Worm (Caenorhabditis elegans) whole organism, L1 larva: ENCODE measurements around the gene Y66D12A.19.

Experiments used
- C04F5.9 ChIP-seq: sonication (generic microtip); optimal IDR thresholded peaks from 2 replicates; lab custom pipeline; 2016; ENCODE audit warnings: missing genetic modification characterization, missing compliant biosample characterization
- C34B4.2 ChIP-seq: sonication (generic microtip); optimal IDR thresholded peaks from 2 replicates; lab custom pipeline; 2017; ENCODE audit warnings: mild to moderate bottlenecking, missing genetic modification characterization, missing compliant biosample characterization
- F16B12.6 ChIP-seq: fragments of 150-350 bp; optimal IDR thresholded peaks from 2 replicates; lab custom pipeline; 2014; ENCODE audit warnings: missing biosample characterization, missing genetic modification characterization
- Y116A8C.19 ChIP-seq: sonication (generic microtip); optimal IDR thresholded peaks from 2 replicates; lab custom pipeline; 2016; ENCODE audit warnings: missing compliant biosample characterization, missing genetic modification characterization, borderline replicate concordance
- aha-1 ChIP-seq: fragments of 150-350 bp; optimal IDR thresholded peaks from 2 replicates; lab custom pipeline; 2014; ENCODE audit warnings: missing biosample characterization, missing genetic modification characterization
- alr-1 ChIP-seq: fragments of 200-800 bp; sonication (Bioruptor generic); optimal IDR thresholded peaks from 2 replicates; lab custom pipeline; 2018; ENCODE audit warnings: borderline replicate concordance, mild to moderate bottlenecking, missing genetic modification characterization, missing compliant biosample characterization
- ama-1 ChIP-seq: fragments of 150-350 bp; optimal IDR thresholded peaks from 2 replicates; lab custom pipeline; 2014
- blmp-1 ChIP-seq: fragments of 150-350 bp; optimal IDR thresholded peaks from 2 replicates; lab custom pipeline; 2014; ENCODE audit warnings: missing biosample characterization, missing genetic modification characterization
- ceh-63 ChIP-seq: fragments of 200-800 bp; sonication (Bioruptor generic); optimal IDR thresholded peaks from 2 replicates; lab custom pipeline; 2018; ENCODE audit warnings: mild to moderate bottlenecking, missing genetic modification characterization, missing compliant biosample characterization
- ceh-8 ChIP-seq: fragments of 200-800 bp; sonication (Bioruptor generic); optimal IDR thresholded peaks from 2 replicates; lab custom pipeline; 2018; ENCODE audit warnings: mild to moderate bottlenecking, missing genetic modification characterization, moderate library complexity, missing compliant biosample characterization
- ceh-82 ChIP-seq, 3 experiments: fragments of 150-350 bp in 1 of 3; sonication (generic microtip) in 2 of 3; optimal IDR thresholded peaks; 2 replicates each; lab custom pipeline; 2014 to 2017; ENCODE audit warnings: missing biosample characterization in 3 of 3, missing genetic modification characterization in 3 of 3
- ceh-90 ChIP-seq: sonication (generic microtip); optimal IDR thresholded peaks from 2 replicates; lab custom pipeline; 2016; ENCODE audit warnings: missing genetic modification characterization, missing compliant biosample characterization
- dpl-1 ChIP-seq, 3 experiments: fragments of 150-350 bp in 2 of 3; sonication (generic microtip) in 1 of 3; optimal IDR thresholded peaks; 2 replicates each; lab custom pipeline; 2014 to 2017; ENCODE audit warnings: missing biosample characterization in 3 of 3, missing genetic modification characterization in 3 of 3, missing genetic modification reagents in 3 of 3
- dsc-1 ChIP-seq: sonication (generic microtip); optimal IDR thresholded peaks from 2 replicates; lab custom pipeline; 2016; ENCODE audit warnings: mild to moderate bottlenecking, missing genetic modification characterization, missing compliant biosample characterization
- efl-1 ChIP-seq, 4 experiments: fragments of 150-350 bp; optimal IDR thresholded peaks in 3 of 4; peaks in 1 of 4; 1 replicate in 1 of 4; 2 replicates in 3 of 4; lab custom pipeline; 2014; ENCODE audit warnings: missing biosample characterization in 2 of 4, missing genetic modification characterization in 2 of 4, missing genetic modification reagents in 2 of 4
- efl-3 ChIP-seq: fragments of 200-800 bp; sonication (Bioruptor generic); optimal IDR thresholded peaks from 2 replicates; lab custom pipeline; 2018; ENCODE audit warnings: mild to moderate bottlenecking, missing genetic modification characterization, missing compliant biosample characterization
- elt-2 ChIP-seq: sonication (generic microtip); optimal IDR thresholded peaks from 2 replicates; lab custom pipeline; 2016; ENCODE audit warnings: missing genetic modification characterization, mild to moderate bottlenecking, inconsistent platforms, missing compliant biosample characterization, missing genetic modification reagents
- elt-3 ChIP-seq, 6 experiments: fragments of 150-350 bp in 1 of 6; sonication (generic microtip); optimal IDR thresholded peaks; 2 replicates each; lab custom pipeline; 2017 to 2018; ENCODE audit warnings: missing biosample characterization in 6 of 6, missing genetic modification characterization in 6 of 6, inconsistent platforms in 1 of 6
- fkh-8 ChIP-seq: sonication (generic microtip); optimal IDR thresholded peaks from 2 replicates; lab custom pipeline; 2016; ENCODE audit warnings: mild to moderate bottlenecking, missing genetic modification characterization, missing compliant biosample characterization
- hlh-4 ChIP-seq: sonication (generic microtip); optimal IDR thresholded peaks from 2 replicates; lab custom pipeline; 2016; ENCODE audit warnings: mild to moderate bottlenecking, missing genetic modification characterization, missing compliant biosample characterization
- irx-1 ChIP-seq: sonication (generic microtip); optimal IDR thresholded peaks from 2 replicates; lab custom pipeline; 2016; ENCODE audit warnings: missing genetic modification characterization, missing compliant biosample characterization
- lin-13 ChIP-seq: fragments of 150-350 bp; optimal IDR thresholded peaks from 2 replicates; lab custom pipeline; 2014; ENCODE audit warnings: missing biosample characterization, missing genetic modification reagents, missing genetic modification characterization
- lin-14 ChIP-seq: fragments of 200-800 bp; sonication (Bioruptor generic); optimal IDR thresholded peaks from 2 replicates; lab custom pipeline; 2018; ENCODE audit warnings: mild to moderate bottlenecking, missing genetic modification characterization, moderate library complexity, missing compliant biosample characterization
- lin-15B ChIP-seq: fragments of 150-350 bp; sonication (generic microtip); optimal IDR thresholded peaks from 3 replicates; lab custom pipeline; 2014; ENCODE audit warnings: missing biosample characterization, missing genetic modification characterization
- lin-35 ChIP-seq, 2 experiments: fragments of 150-350 bp; optimal IDR thresholded peaks; 2 replicates each; lab custom pipeline; 2014; ENCODE audit warnings: missing biosample characterization in 2 of 2, missing genetic modification characterization in 2 of 2, missing genetic modification reagents in 2 of 2
- lir-3 ChIP-seq: sonication (generic microtip); optimal IDR thresholded peaks from 2 replicates; lab custom pipeline; 2016; ENCODE audit warnings: mild to moderate bottlenecking, missing genetic modification characterization, moderate library complexity, missing compliant biosample characterization; ENCODE audit not compliant: poor library complexity
- lsy-2 ChIP-seq, 2 experiments: fragments of 150-350 bp; optimal IDR thresholded peaks; 2 replicates each; lab custom pipeline; 2014; ENCODE audit warnings: missing biosample characterization in 2 of 2, missing genetic modification characterization in 2 of 2
- mab-9 ChIP-seq: fragments of 200-800 bp; sonication (Bioruptor generic); IDR thresholded peaks from 2 replicates; pipeline ENCODE4 v1.3.6; 2022; ENCODE audit warnings: missing genetic modification reagents, missing genetic modification characterization, missing compliant biosample characterization
- mef-2 ChIP-seq: fragments of 150-350 bp; optimal IDR thresholded peaks from 2 replicates; lab custom pipeline; 2014; ENCODE audit warnings: missing biosample characterization, missing genetic modification characterization
- nhr-11 ChIP-seq: fragments of 150-350 bp; optimal IDR thresholded peaks from 2 replicates; lab custom pipeline; 2014; ENCODE audit warnings: missing biosample characterization, missing genetic modification characterization
- nhr-12 ChIP-seq: sonication (generic microtip); optimal IDR thresholded peaks from 2 replicates; lab custom pipeline; 2017; ENCODE audit warnings: missing biosample characterization, missing genetic modification characterization
- nhr-20 ChIP-seq: sonication (generic microtip); optimal IDR thresholded peaks from 2 replicates; lab custom pipeline; 2016; ENCODE audit warnings: mild to moderate bottlenecking, missing genetic modification characterization, missing compliant biosample characterization
- nhr-47 ChIP-seq: sonication (generic microtip); optimal IDR thresholded peaks from 2 replicates; lab custom pipeline; 2016; ENCODE audit warnings: mild to moderate bottlenecking, missing genetic modification characterization, moderate library complexity, missing compliant biosample characterization
- nhr-71 ChIP-seq: sonication (generic microtip); optimal IDR thresholded peaks from 2 replicates; lab custom pipeline; 2016; ENCODE audit warnings: mild to moderate bottlenecking, missing genetic modification characterization, moderate library complexity, missing compliant biosample characterization
- nhr-76 ChIP-seq: sonication (generic microtip); optimal IDR thresholded peaks from 2 replicates; lab custom pipeline; 2017; ENCODE audit warnings: missing biosample characterization, missing genetic modification characterization
- nhr-84 ChIP-seq: sonication (generic microtip); optimal IDR thresholded peaks from 2 replicates; lab custom pipeline; 2017; ENCODE audit warnings: missing biosample characterization, missing genetic modification characterization
- nhr-85 ChIP-seq: sonication (generic microtip); peaks from one replicate; lab custom pipeline; 2016; ENCODE audit warnings: missing genetic modification characterization, inconsistent platforms, missing compliant biosample characterization
- pag-3 ChIP-seq: sonication (generic microtip); optimal IDR thresholded peaks from 2 replicates; lab custom pipeline; 2017; ENCODE audit warnings: missing genetic modification characterization, mild to moderate bottlenecking, missing compliant biosample characterization, antibody characterized with exemption, borderline replicate concordance; ENCODE audit not compliant: insufficient read depth
- pax-3 ChIP-seq: fragments of 200-800 bp; sonication (Bioruptor generic); optimal IDR thresholded peaks from 2 replicates; lab custom pipeline; 2018; ENCODE audit warnings: mild to moderate bottlenecking, missing genetic modification characterization, moderate library complexity, missing compliant biosample characterization
- pqm-1 ChIP-seq: sonication (generic microtip); optimal IDR thresholded peaks from 3 replicates; lab custom pipeline; 2017; ENCODE audit warnings: missing biosample characterization, missing genetic modification characterization
- rnt-1 ChIP-seq: sonication (generic microtip); optimal IDR thresholded peaks from 2 replicates; lab custom pipeline; 2016; ENCODE audit warnings: mild to moderate bottlenecking, missing genetic modification characterization, moderate library complexity, missing compliant biosample characterization
- skn-1 ChIP-seq: fragments of 150-350 bp; optimal IDR thresholded peaks from 2 replicates; lab custom pipeline; 2014; ENCODE audit warnings: missing biosample characterization, missing genetic modification characterization
- snu-23 ChIP-seq: sonication (generic microtip); optimal IDR thresholded peaks from 2 replicates; lab custom pipeline; 2016; ENCODE audit warnings: missing genetic modification characterization, missing compliant biosample characterization
- swsn-7 ChIP-seq: sonication (generic microtip); optimal IDR thresholded peaks from 2 replicates; lab custom pipeline; 2016; ENCODE audit warnings: missing genetic modification characterization, missing compliant biosample characterization
- tbx-2 ChIP-seq: sonication (generic microtip); optimal IDR thresholded peaks from 2 replicates; lab custom pipeline; 2016; ENCODE audit warnings: missing genetic modification characterization, missing compliant biosample characterization
- unc-62 ChIP-seq: fragments of 150-350 bp; optimal IDR thresholded peaks from 2 replicates; lab custom pipeline; 2014; ENCODE audit warnings: missing biosample characterization, missing genetic modification reagents, missing genetic modification characterization
- unc-86 ChIP-seq: sonication (generic microtip); optimal IDR thresholded peaks from 2 replicates; lab custom pipeline; 2016; ENCODE audit warnings: missing genetic modification characterization, missing compliant biosample characterization
- zip-4 ChIP-seq: fragments of 200-800 bp; sonication (Bioruptor generic); optimal IDR thresholded peaks from 2 replicates; lab custom pipeline; 2018; ENCODE audit warnings: mild to moderate bottlenecking, missing genetic modification characterization, moderate library complexity, missing compliant biosample characterization
- ztf-4 ChIP-seq: fragments of 150-350 bp; optimal IDR thresholded peaks from 2 replicates; lab custom pipeline; 2014; ENCODE audit warnings: missing biosample characterization, missing genetic modification characterization

Gene Y66D12A.19

DNA sequence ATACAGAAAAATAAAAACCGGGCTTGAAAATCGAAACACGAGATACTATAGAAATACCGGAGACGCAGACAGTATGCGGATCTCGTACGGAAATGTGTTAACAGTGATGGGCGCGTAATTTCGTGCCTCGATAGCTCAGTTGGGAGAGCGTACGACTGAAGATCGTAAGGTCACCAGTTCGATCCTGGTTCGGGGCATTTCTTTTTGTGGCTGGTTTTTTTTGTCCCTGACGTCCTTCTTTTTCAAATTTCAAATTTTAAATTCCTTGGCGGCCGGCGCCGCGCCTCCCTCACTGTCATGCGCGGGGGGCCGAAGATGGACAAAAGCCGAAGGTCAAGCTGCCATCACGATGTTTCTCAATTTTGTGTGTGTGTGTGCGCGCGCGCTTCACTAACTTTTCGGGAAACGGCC lies 45.8 kb downstream of the Y66D12A.19 start (continued):
- TF ChIP-seq pqm-1 (tag; lab: Kevin White, UChicago) (no peak), nhr-76 (no peak), blmp-1 (tag; lab: Kevin White, UChicago) (no peak), efl-3 (GFP tag; lab: Kevin White, UChicago) (no peak), unc-62 (GFP tag; lab: Kevin White, UChicago) (no peak), nhr-47 (tag; lab: Kevin White, UChicago) (peak; percentile 45), lin-14 (peak; percentile 68), nhr-84 (tag; lab: Kevin White, UChicago) (no peak), unc-86 (tag; lab: Kevin White, UChicago) (no peak), mab-9 (GFP tag; lab: Robert Waterston, UW) (no peak), lin-35 (GFP tag; optimal IDR thresholded peaks at IDR 0.05; lab: Kevin White, UChicago) (peak; percentile 15 to 57), lir-3 (tag; lab: Kevin White, UChicago) (no peak), lin-15B (tag; lab: Kevin White, UChicago) (no peak), tbx-2 (tag; lab: Kevin White, UChicago) (no peak), alr-1 (no peak), Y116A8C.19 (tag; lab: Kevin White, UChicago) (no peak), lin-13 (GFP tag; lab: Kevin White, UChicago) (peak; percentile 7), ztf-4 (tag; lab: Kevin White, UChicago) (no peak), ceh-82 (tag; optimal IDR thresholded peaks at IDR 0.05; lab: Kevin White, UChicago) (no peak), ceh-90 (tag; lab: Kevin White, UChicago) (no peak), hlh-4 (tag; lab: Kevin White, UChicago) (no peak), aha-1 (tag; lab: Kevin White, UChicago) (no peak), mef-2 (tag; lab: Kevin White, UChicago) (no peak), rnt-1 (tag; lab: Kevin White, UChicago) (no peak), ceh-63 (GFP tag; lab: Kevin White, UChicago) (no peak), elt-2 (tag; lab: Kevin White, UChicago) (no peak), ceh-8 (GFP tag; lab: Kevin White, UChicago) (no peak), C34B4.2 (tag; lab: Kevin White, UChicago) (no peak), C04F5.9 (tag; lab: Kevin White, UChicago) (no peak)
- TF ChIP-seq, all 84 proteins: peak for 17

DNA sequence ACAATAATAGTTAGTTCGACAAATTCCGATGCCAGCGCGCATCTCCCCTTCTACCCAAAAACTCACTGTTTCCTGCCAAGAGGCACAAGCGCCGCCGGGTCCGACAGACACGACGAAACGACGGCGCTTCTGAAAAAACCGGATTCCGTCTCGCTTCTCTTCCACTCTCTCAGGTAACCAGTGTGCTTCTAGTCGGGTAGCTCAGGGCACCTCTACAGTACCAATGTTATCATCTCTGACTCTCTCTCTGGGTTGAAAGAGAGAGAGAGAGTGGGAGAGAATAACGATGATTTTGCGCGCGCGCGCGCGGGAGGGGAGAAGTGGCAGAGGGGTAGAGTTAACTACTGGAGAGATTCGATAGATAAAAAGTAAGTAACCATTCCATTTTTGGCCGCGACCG lies 48.0 kb downstream of the Y66D12A.19 start:
- TF ChIP-seq lin-35 (GFP tag; optimal IDR thresholded peaks at IDR 0.05; lab: Kevin White, UChicago), result peak in 1 of 2 experiments; percentile 31
- peak; percentile 24 to 30 for TF ChIP-seq efl-1 (optimal IDR thresholded peaks at IDR 0.05; lab: Kevin White, UChicago)
- peak; percentile 7 to 84 for TF ChIP-seq efl-1 (GFP tag; optimal IDR thresholded peaks at IDR 0.05 in 1 of 2; lab: Kevin White, UChicago)
- no peak for TF ChIP-seq pax-3 (tag; lab: Kevin White, UChicago)
- no peak for TF ChIP-seq tbx-2 (tag; lab: Kevin White, UChicago)
- no peak for TF ChIP-seq lin-15B (tag; lab: Kevin White, UChicago)
- TF ChIP-seq nhr-47 (tag; lab: Kevin White, UChicago), result peak; percentile 19
- TF ChIP-seq fkh-8 (tag; lab: Kevin White, UChicago), result no peak
- TF ChIP-seq nhr-12 (tag; lab: Kevin White, UChicago), result no peak
- TF ChIP-seq nhr-84 (tag; lab: Kevin White, UChicago), result no peak
- no peak for TF ChIP-seq nhr-11 (tag; lab: Kevin White, UChicago)
- peak; percentile 56 for TF ChIP-seq skn-1
- TF ChIP-seq swsn-7 (tag; lab: Kevin White, UChicago), result peak; percentile 19
- peak; percentile 12 for TF ChIP-seq snu-23 (GFP tag; lab: Kevin White, UChicago)
- no peak for TF ChIP-seq C34B4.2 (tag; lab: Kevin White, UChicago)
- TF ChIP-seq lsy-2 (tag; optimal IDR thresholded peaks at IDR 0.05; lab: Kevin White, UChicago), result peak in 1 of 2 experiments; percentile 57
- TF ChIP-seq dsc-1, result no peak
- no peak for TF ChIP-seq zip-4
- no peak for TF ChIP-seq mab-9 (GFP tag; lab: Robert Waterston, UW)
- peak; percentile 70 for TF ChIP-seq nhr-85 (tag; lab: Kevin White, UChicago)
- peak; percentile 17 for TF ChIP-seq nhr-71 (tag; lab: Kevin White, UChicago)
- TF ChIP-seq irx-1 (tag; lab: Kevin White, UChicago), result no peak
- TF ChIP-seq ceh-90 (tag; lab: Kevin White, UChicago), result no peak
- no peak for TF ChIP-seq pag-3
- no peak for TF ChIP-seq F16B12.6 (tag; lab: Kevin White, UChicago)
- peak; percentile 2 to 44 (median 26) for TF ChIP-seq dpl-1 (GFP tag; optimal IDR thresholded peaks at IDR 0.05; lab: Kevin White, UChicago)
- TF ChIP-seq elt-3 (tag; optimal IDR thresholded peaks at IDR 0.05; lab: Kevin White, UChicago), result peak in 3 of 6 experiments; percentile 14 to 45 (median 26)
- no peak for TF ChIP-seq C04F5.9 (tag; lab: Kevin White, UChicago)
- no peak for TF ChIP-seq ama-1 (lab: Kevin White, UChicago)
- TF ChIP-seq nhr-20 (tag; lab: Kevin White, UChicago), result peak; percentile 20
- no peak for TF ChIP-seq elt-2 (tag; lab: Kevin White, UChicago)
- TF ChIP-seq blmp-1 (tag; lab: Kevin White, UChicago), result peak; percentile 36
